Fruit fly (Drosophila melanogaster): ENCODE data around the gene Ugt302E1.

Gene Ugt302E1

DNA sequence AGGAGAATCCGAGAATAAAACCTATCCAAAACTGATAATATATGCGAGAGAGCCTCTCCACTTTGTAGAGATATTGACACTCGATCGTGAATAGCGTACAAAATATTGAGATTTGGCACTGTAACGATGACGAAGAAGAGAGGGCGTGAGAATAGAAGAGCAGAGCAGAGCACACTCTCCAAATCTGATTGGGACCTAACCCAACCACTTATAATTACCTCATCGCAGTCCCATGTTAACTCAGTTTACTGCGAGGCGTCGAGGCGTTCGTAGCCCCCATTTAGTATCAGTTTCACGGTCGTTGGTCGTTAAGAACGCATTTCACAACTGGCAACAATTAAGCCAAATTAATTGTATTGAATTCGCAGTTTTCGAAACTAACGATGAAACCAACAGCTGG is 2.4 kb downstream of the Ugt302E1 start, which contains the start of gene Ugt302C1:
Ugt302C1 (plus strand) TSS at position 241 of the 400 bp plus-strand sequence.
- no peak for TF ChIP-seq dsf (GFP tag; optimal IDR thresholded peaks at IDR 0.05; ENCODE audit: borderline replicate concordance)
- peak; percentile 63 for TF ChIP-seq psq (GFP tag; optimal IDR thresholded peaks at IDR 0.05)
- TF ChIP-seq Vsx2 (GFP tag; optimal IDR thresholded peaks at IDR 0.05; ENCODE audit: partially characterized antibody) = peak; percentile 84
- TF ChIP-seq N (GFP tag; optimal IDR thresholded peaks at IDR 0.05) = no peak
- no peak for TF ChIP-seq lola (GFP tag; optimal IDR thresholded peaks at IDR 0.05)
- no peak for TF ChIP-seq ey (GFP tag; optimal IDR thresholded peaks at IDR 0.05)
- TF ChIP-seq Rel (GFP tag; optimal IDR thresholded peaks at IDR 0.05) = no peak
- no peak for TF ChIP-seq Rel (tag; optimal IDR thresholded peaks at IDR 0.05)
- peak; percentile 35 for TF ChIP-seq rgr (GFP tag; optimal IDR thresholded peaks at IDR 0.05)
- no peak for TF ChIP-seq tai (GFP tag; optimal IDR thresholded peaks at IDR 0.05)
- no peak for TF ChIP-seq HLH106 (tag; optimal IDR thresholded peaks at IDR 0.05)
- no peak for TF ChIP-seq CG32264 (GFP tag; optimal IDR thresholded peaks at IDR 0.05)
- no peak for TF ChIP-seq pan (optimal IDR thresholded peaks at IDR 0.05)
- no peak for TF ChIP-seq Mio (GFP tag; optimal IDR thresholded peaks at IDR 0.05)
- TF ChIP-seq foxo (GFP tag; optimal IDR thresholded peaks at IDR 0.05) = peak in 1 of 2 experiments; percentile 16
- peak; percentile 68 for TF ChIP-seq Jra (GFP tag; optimal IDR thresholded peaks at IDR 0.05)
- TF ChIP-seq CG9705 (GFP tag; optimal IDR thresholded peaks at IDR 0.05) = no peak
- TF ChIP-seq Abd-B (GFP tag; optimal IDR thresholded peaks at IDR 0.05) = no peak
- TF ChIP-seq sv (GFP tag; optimal IDR thresholded peaks at IDR 0.05) = no peak
- TF ChIP-seq Myc (optimal IDR thresholded peaks at IDR 0.05) = no peak
- TF ChIP-seq Dif (GFP tag; optimal IDR thresholded peaks at IDR 0.05; ENCODE audit: partially characterized antibody) = peak; percentile 94
- TF ChIP-seq Hr78 (GFP tag; optimal IDR thresholded peaks at IDR 0.05) = no peak
- TF ChIP-seq GATAd (GFP tag; optimal IDR thresholded peaks at IDR 0.05) = no peak
- TF ChIP-seq fru (GFP tag; optimal IDR thresholded peaks at IDR 0.05) = peak; percentile 80
- TF ChIP-seq br (GFP tag; optimal IDR thresholded peaks at IDR 0.05) = peak; percentile 38
- no peak for TF ChIP-seq woc (GFP tag; optimal IDR thresholded peaks at IDR 0.05)
- no peak for TF ChIP-seq Dfd (GFP tag; optimal IDR thresholded peaks at IDR 0.05)
- no peak for TF ChIP-seq dmrt93B (GFP tag; optimal IDR thresholded peaks at IDR 0.05)
- peak; percentile 34 for TF ChIP-seq h (GFP tag; optimal IDR thresholded peaks at IDR 0.05)
- no peak for TF ChIP-seq Hr83 (GFP tag; optimal IDR thresholded peaks at IDR 0.05; ENCODE audit: poor library complexity, severe bottlenecking)
- TF ChIP-seq dl (GFP tag; optimal IDR thresholded peaks at IDR 0.05; ENCODE audit: insufficient read depth in 1 of 2, partially characterized antibody in 2 of 2) = peak; percentile 89 to 93
- peak; percentile 25 for TF ChIP-seq Hnf4 (GFP tag; optimal IDR thresholded peaks at IDR 0.05)
- no peak for TF ChIP-seq usp (GFP tag; optimal IDR thresholded peaks at IDR 0.05)
- no peak for TF ChIP-seq sage (GFP tag; optimal IDR thresholded peaks at IDR 0.05)
- TF ChIP-seq OdsH (GFP tag; optimal IDR thresholded peaks at IDR 0.05) = no peak
- TF ChIP-seq brk (GFP tag; optimal IDR thresholded peaks at IDR 0.05) = peak; percentile 14
- peak; percentile 2 for TF ChIP-seq jim (GFP tag; optimal IDR thresholded peaks at IDR 0.05)
- TF ChIP-seq Sp1 (GFP tag; optimal IDR thresholded peaks at IDR 0.05) = no peak
- peak; percentile 1 for TF ChIP-seq CrebA (GFP tag; optimal IDR thresholded peaks at IDR 0.05; ENCODE audit: borderline replicate concordance)

dm6 chr3R:11160907-11161306 is 6.5 kb downstream of the Ugt302E1 start, which contains the start of gene CG4757:
Gene CG4757 (plus strand): TSS chr3R:11161207.
- TF ChIP-seq N (GFP tag; optimal IDR thresholded peaks at IDR 0.05) (no peak), psq (GFP tag; optimal IDR thresholded peaks at IDR 0.05) (no peak), ey (GFP tag; optimal IDR thresholded peaks at IDR 0.05) (no peak), OdsH (GFP tag; optimal IDR thresholded peaks at IDR 0.05) (no peak), CG32264 (GFP tag; optimal IDR thresholded peaks at IDR 0.05) (no peak), CrebA (GFP tag; optimal IDR thresholded peaks at IDR 0.05; ENCODE audit: borderline replicate concordance) (no peak), Hnf4 (GFP tag; optimal IDR thresholded peaks at IDR 0.05) (no peak), HLH106 (tag; optimal IDR thresholded peaks at IDR 0.05) (no peak), brk (GFP tag; optimal IDR thresholded peaks at IDR 0.05) (no peak), sage (GFP tag; optimal IDR thresholded peaks at IDR 0.05) (no peak), usp (GFP tag; optimal IDR thresholded peaks at IDR 0.05) (no peak), Dfd (GFP tag; optimal IDR thresholded peaks at IDR 0.05) (no peak), tai (GFP tag; optimal IDR thresholded peaks at IDR 0.05) (no peak), sv (GFP tag; optimal IDR thresholded peaks at IDR 0.05) (no peak), CG9705 (GFP tag; optimal IDR thresholded peaks at IDR 0.05) (no peak), dsf (GFP tag; optimal IDR thresholded peaks at IDR 0.05; ENCODE audit: borderline replicate concordance) (no peak), Hr78 (GFP tag; optimal IDR thresholded peaks at IDR 0.05) (no peak), fru (GFP tag; optimal IDR thresholded peaks at IDR 0.05) (no peak), Hr83 (GFP tag; optimal IDR thresholded peaks at IDR 0.05; ENCODE audit: poor library complexity, severe bottlenecking) (no peak), jim (GFP tag; optimal IDR thresholded peaks at IDR 0.05) (no peak)
